Worm (Caenorhabditis elegans): ENCODE measurements around the gene nrde-2.

ce11 chrII:10231874-10232273 lies 15.6 kb downstream of the nrde-2 start:
- TF ChIP-seq efl-1 (optimal IDR thresholded peaks at IDR 0.05): no peak
- no peak for TF ChIP-seq efl-1 (GFP tag; optimal IDR thresholded peaks at IDR 0.05 in 1 of 2)
- TF ChIP-seq nhr-76 (tag; optimal IDR thresholded peaks at IDR 0.05): no peak
- TF ChIP-seq zag-1 (tag; optimal IDR thresholded peaks at IDR 0.05): no peak
- TF ChIP-seq unc-30 (tag; optimal IDR thresholded peaks at IDR 0.05): no peak
- no peak for TF ChIP-seq hlh-17 (GFP tag; optimal IDR thresholded peaks at IDR 0.05; ENCODE audit: borderline replicate concordance)
- no peak for TF ChIP-seq nhr-47 (tag; optimal IDR thresholded peaks at IDR 0.05)
- TF ChIP-seq nhr-28 (tag; optimal IDR thresholded peaks at IDR 0.05): no peak
- TF ChIP-seq sox-4 (tag; optimal IDR thresholded peaks at IDR 0.05): no peak
- TF ChIP-seq ceh-88 (GFP tag; IDR thresholded peaks at IDR 0.05): no peak
- TF ChIP-seq lsy-2 (tag; optimal IDR thresholded peaks at IDR 0.05): no peak
- no peak for TF ChIP-seq lin-39 (tag; optimal IDR thresholded peaks at IDR 0.05)
- TF ChIP-seq ceh-90 (tag; optimal IDR thresholded peaks at IDR 0.05): no peak
- TF ChIP-seq Y116A8C.19 (tag; optimal IDR thresholded peaks at IDR 0.05; ENCODE audit: borderline replicate concordance): no peak
